Fruit fly (Drosophila melanogaster) whole organism, pupa: Measurements from ENCODE around the gene PIG-S.

Source experiments
- CG15710 ChIP-seq: fragments of 200-800 bp; sonication (Bioruptor generic); optimal IDR thresholded peaks from 2 replicates; lab custom pipeline; 2018; ENCODE audit warnings: missing biosample characterization, mild to moderate bottlenecking, missing genetic modification characterization, moderate library complexity
- CG17806 ChIP-seq: fragments of 200-800 bp; sonication (Bioruptor generic); optimal IDR thresholded peaks from 2 replicates; lab custom pipeline; 2018; ENCODE audit warnings: missing biosample characterization, mild to moderate bottlenecking, missing genetic modification characterization, moderate library complexity
- CG34367 ChIP-seq: fragments of 200-800 bp; sonication (Bioruptor generic); optimal IDR thresholded peaks from 2 replicates; lab custom pipeline; 2018; ENCODE audit warnings: missing biosample characterization, mild to moderate bottlenecking, missing genetic modification characterization
- CG4496 ChIP-seq: fragments of 200-800 bp; sonication (Bioruptor generic); IDR thresholded peaks from 3 replicates; pipeline ENCODE4 v1.3.6; 2022; ENCODE audit warnings: missing biosample characterization, missing genetic modification characterization
- D1 ChIP-seq: fragments of 200-800 bp; sonication (Bioruptor generic); optimal IDR thresholded peaks from 2 replicates; lab custom pipeline; 2018; ENCODE audit warnings: missing biosample characterization, mild to moderate bottlenecking, missing genetic modification characterization, moderate library complexity
- gl ChIP-seq: fragments of 200-800 bp; sonication (Bioruptor generic); optimal IDR thresholded peaks from 2 replicates; lab custom pipeline; 2018; ENCODE audit warnings: missing biosample characterization, mild to moderate bottlenecking, missing genetic modification characterization

- TF ChIP-seq D1 (tag; lab: Kevin White, UChicago) (no peak), CG34367 (tag; lab: Kevin White, UChicago) (no peak), CG15710 (tag; lab: Kevin White, UChicago) (no peak), CG17806 (tag; lab: Kevin White, UChicago) (no peak), gl (no peak), CG4496 (GFP tag; lab: Robert Waterston, UW) (no peak)
Observed at dm6 chr3R:24908034-24908433, 9.6 kb downstream of the PIG-S start.
